Worm (Caenorhabditis elegans) whole organism, L2 larva: Measurements from ENCODE around the gene C05D11.1.

Experiments
- egl-27 ChIP-seq: sonication (generic microtip); optimal IDR thresholded peaks from 3 replicates; lab custom pipeline; 2017; ENCODE audit warnings: missing biosample characterization, missing genetic modification reagents, missing genetic modification characterization
- elt-1 ChIP-seq: fragments of 150-350 bp; optimal IDR thresholded peaks from 2 replicates; lab custom pipeline; 2014; ENCODE audit warnings: missing biosample characterization, missing genetic modification characterization
- fos-1 ChIP-seq: fragments of 150-350 bp; optimal IDR thresholded peaks from 2 replicates; lab custom pipeline; 2014; ENCODE audit warnings: missing biosample characterization, missing genetic modification characterization
- gmeb-1 ChIP-seq: fragments of 150-350 bp; optimal IDR thresholded peaks from 2 replicates; lab custom pipeline; 2014; ENCODE audit warnings: missing biosample characterization, missing genetic modification characterization
- lin-13 ChIP-seq: fragments of 150-350 bp; optimal IDR thresholded peaks from 2 replicates; lab custom pipeline; 2014; ENCODE audit warnings: missing biosample characterization, missing genetic modification reagents, missing genetic modification characterization
- lsy-2 ChIP-seq, 2 experiments: fragments of 150-350 bp in 1 of 2; sonication (generic microtip) in 1 of 2; optimal IDR thresholded peaks; 2 replicates each; lab custom pipeline; 2014 to 2017; ENCODE audit warnings: missing biosample characterization in 2 of 2, missing genetic modification characterization in 2 of 2
- mdl-1 ChIP-seq, 2 experiments: fragments of 150-350 bp in 1 of 2; sonication (generic microtip) in 1 of 2; optimal IDR thresholded peaks; 2 replicates each; lab custom pipeline; 2017; ENCODE audit warnings: missing biosample characterization in 2 of 2, missing genetic modification characterization in 2 of 2
- nhr-23 ChIP-seq: fragments of 150-350 bp; optimal IDR thresholded peaks from 2 replicates; lab custom pipeline; 2014; ENCODE audit warnings: missing biosample characterization, missing genetic modification reagents, missing genetic modification characterization
- nhr-237 ChIP-seq: fragments of 150-350 bp; optimal IDR thresholded peaks from 2 replicates; lab custom pipeline; 2014; ENCODE audit warnings: missing biosample characterization, missing genetic modification characterization
- peb-1 ChIP-seq: fragments of 150-350 bp; optimal IDR thresholded peaks from 2 replicates; lab custom pipeline; 2014; ENCODE audit warnings: missing biosample characterization, missing genetic modification characterization
- snpc-4 ChIP-seq: fragments of 150-350 bp; optimal IDR thresholded peaks from 2 replicates; lab custom pipeline; 2014; ENCODE audit warnings: missing biosample characterization, missing genetic modification characterization
- unc-62 ChIP-seq: fragments of 150-350 bp; optimal IDR thresholded peaks from 2 replicates; lab custom pipeline; 2014; ENCODE audit warnings: missing biosample characterization, missing genetic modification reagents, missing genetic modification characterization

DNA sequence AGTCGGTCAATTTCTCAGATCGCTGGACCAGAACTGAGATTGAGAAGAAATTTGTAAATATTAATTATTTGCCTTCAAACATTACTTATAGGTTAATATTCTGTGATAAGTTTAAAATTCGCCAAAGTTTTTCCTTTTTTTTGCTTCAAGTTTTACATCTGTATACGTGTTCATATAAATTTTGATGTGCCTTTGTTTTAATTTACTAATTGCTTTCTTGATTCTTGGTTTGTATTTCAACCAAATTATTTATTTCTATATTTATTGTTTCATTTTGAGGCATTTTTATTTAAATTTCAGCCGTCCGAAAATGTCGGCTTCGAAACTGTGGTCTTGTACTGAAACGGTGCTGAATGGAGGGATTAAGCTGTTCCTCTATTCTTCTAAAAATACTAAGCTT is at the start of gene C05D11.1:
- TF ChIP-seq unc-62 (GFP tag; lab: Kevin White, UChicago) (no peak), nhr-237 (tag; lab: Kevin White, UChicago) (no peak), nhr-23 (tag; lab: Kevin White, UChicago) (no peak), mdl-1 (tag; optimal IDR thresholded peaks at IDR 0.05; lab: Kevin White, UChicago) (no peak), lsy-2 (tag; optimal IDR thresholded peaks at IDR 0.05; lab: Kevin White, UChicago) (no peak), snpc-4 (tag; lab: Kevin White, UChicago) (no peak), fos-1 (tag; lab: Kevin White, UChicago) (no peak), elt-1 (tag; lab: Kevin White, UChicago) (no peak), peb-1 (tag; lab: Kevin White, UChicago) (no peak), gmeb-1 (no peak), egl-27 (tag; lab: Kevin White, UChicago) (no peak), lin-13 (GFP tag; lab: Kevin White, UChicago) (no peak)
